Fruit fly (Drosophila melanogaster): ENCODE results near the gene CG5445.

dm6 chrX:17298900-17299836 is 16.9 kb downstream of the CG5445 start:
- TF ChIP-seq CG8478 (optimal IDR thresholded peaks at IDR 0.05) (no peak), CTCF (optimal IDR thresholded peaks at IDR 0.05) (no peak)

Data from S2 (cell line).